Fruit fly (Drosophila melanogaster): ENCODE data around the gene CG42399.

DNA sequence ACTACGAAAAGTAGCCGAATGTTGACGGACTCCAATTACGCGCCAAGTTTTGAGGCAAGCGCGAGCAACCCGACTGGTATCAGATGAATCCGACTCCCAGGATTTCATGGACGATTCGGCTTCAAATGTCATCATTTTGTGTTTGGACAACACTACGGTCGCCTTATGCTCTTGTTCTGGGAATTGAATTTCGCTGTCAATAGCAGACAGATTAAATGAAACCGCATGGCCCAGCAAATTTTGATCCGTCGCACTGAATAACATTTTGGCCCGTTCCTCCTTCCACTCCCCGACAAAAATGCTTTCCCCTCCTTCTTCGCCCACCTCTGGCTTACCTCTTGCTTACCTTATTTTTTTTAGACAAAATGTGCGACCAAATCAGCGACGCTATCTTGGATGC is 43.1 kb downstream of the CG42399 start:
- TF ChIP-seq Blimp-1 (GFP tag; optimal IDR thresholded peaks at IDR 0.05): no peak
- no peak for TF ChIP-seq Gug (GFP tag; IDR thresholded peaks at IDR 0.05)
- TF ChIP-seq svp (GFP tag): no peak
- no peak for TF ChIP-seq Sox14 (GFP tag; optimal IDR thresholded peaks at IDR 0.05)
- TF ChIP-seq CG11294 (GFP tag; IDR thresholded peaks at IDR 0.05): no peak
- TF ChIP-seq esn (GFP tag; optimal IDR thresholded peaks at IDR 0.05): no peak
- no peak for TF ChIP-seq Sox102F (GFP tag; optimal IDR thresholded peaks at IDR 0.05)
- no peak for TF ChIP-seq Sox15 (GFP tag; optimal IDR thresholded peaks at IDR 0.05)
- TF ChIP-seq spab (GFP tag; optimal IDR thresholded peaks at IDR 0.05): no peak
